Worm (Caenorhabditis elegans) whole organism, mixed stage, embryonic: ENCODE results near the gene R11G11.16.

Source experiments
- M03D4.4 ChIP-seq: sonication (generic microtip); optimal IDR thresholded peaks from 2 replicates; lab custom pipeline; 2017; ENCODE audit warnings: mild to moderate bottlenecking, missing genetic modification characterization, missing compliant biosample characterization
- blmp-1 ChIP-seq: fragments of 150-350 bp; optimal IDR thresholded peaks from 2 replicates; lab custom pipeline; 2014; ENCODE audit warnings: missing biosample characterization, missing genetic modification characterization
- ceh-43 ChIP-seq: fragments of 200-800 bp; sonication (Bioruptor generic); optimal IDR thresholded peaks from 2 replicates; lab custom pipeline; 2018; ENCODE audit warnings: mild to moderate bottlenecking, missing genetic modification characterization, moderate library complexity, missing compliant biosample characterization
- ceh-83 ChIP-seq: fragments of 200-800 bp; sonication (Bioruptor generic); optimal IDR thresholded peaks from 2 replicates; lab custom pipeline; 2018; ENCODE audit warnings: mild to moderate bottlenecking, missing genetic modification characterization, missing compliant biosample characterization
- ces-1 ChIP-seq: fragments of 150-350 bp; optimal IDR thresholded peaks from 2 replicates; lab custom pipeline; 2014; ENCODE audit warnings: missing biosample characterization, missing genetic modification reagents, missing genetic modification characterization
- cnd-1 ChIP-seq: fragments of 200-800 bp; sonication (Bioruptor generic); optimal IDR thresholded peaks from 2 replicates; lab custom pipeline; 2018; ENCODE audit warnings: mild to moderate bottlenecking, missing genetic modification characterization, missing compliant biosample characterization
- drap-1 ChIP-seq: fragments of 200-800 bp; sonication (Bioruptor generic); optimal IDR thresholded peaks from 3 replicates; lab custom pipeline; 2018; ENCODE audit warnings: mild to moderate bottlenecking, missing genetic modification characterization, missing compliant biosample characterization
- elt-1 ChIP-seq: sonication (generic microtip); optimal IDR thresholded peaks from 2 replicates; lab custom pipeline; 2017; ENCODE audit warnings: missing genetic modification characterization, mild to moderate bottlenecking, missing compliant biosample characterization, antibody characterized with exemption, moderate library complexity, borderline replicate concordance; ENCODE audit not compliant: insufficient read depth
- elt-3 ChIP-seq: fragments of 150-350 bp; optimal IDR thresholded peaks from 2 replicates; lab custom pipeline; 2014; ENCODE audit warnings: missing biosample characterization, missing genetic modification characterization
- flh-1 ChIP-seq: fragments of 200-800 bp; sonication (Bioruptor generic); optimal IDR thresholded peaks from 2 replicates; lab custom pipeline; 2018; ENCODE audit warnings: mild to moderate bottlenecking, missing genetic modification characterization, moderate library complexity, missing compliant biosample characterization
- ham-2 ChIP-seq: fragments of 200-800 bp; sonication (Bioruptor generic); optimal IDR thresholded peaks from 2 replicates; lab custom pipeline; 2018; ENCODE audit warnings: mild to moderate bottlenecking, missing genetic modification characterization, missing compliant biosample characterization
- hlh-1 ChIP-seq: fragments of 150-350 bp; optimal IDR thresholded peaks from 2 replicates; lab custom pipeline; 2014; ENCODE audit warnings: missing biosample characterization, missing genetic modification reagents, missing genetic modification characterization
- lin-13 ChIP-seq: fragments of 150-350 bp; optimal IDR thresholded peaks from 2 replicates; lab custom pipeline; 2014; ENCODE audit warnings: missing biosample characterization, missing genetic modification characterization
- lin-32 ChIP-seq: fragments of 200-800 bp; sonication (Bioruptor generic); optimal IDR thresholded peaks from 2 replicates; lab custom pipeline; 2018; ENCODE audit warnings: mild to moderate bottlenecking, missing genetic modification characterization, missing compliant biosample characterization
- lsy-2 ChIP-seq: fragments of 150-350 bp; optimal IDR thresholded peaks from 2 replicates; lab custom pipeline; 2014; ENCODE audit warnings: missing biosample characterization, missing genetic modification characterization
- mab-5 ChIP-seq: fragments of 150-350 bp; optimal IDR thresholded peaks from 2 replicates; lab custom pipeline; 2014; ENCODE audit warnings: missing biosample characterization, missing genetic modification characterization
- mep-1 ChIP-seq: fragments of 150-350 bp; optimal IDR thresholded peaks from 2 replicates; lab custom pipeline; 2017; ENCODE audit warnings: missing biosample characterization, missing genetic modification reagents, missing genetic modification characterization, inconsistent platforms
- mls-2 ChIP-seq: sonication (generic microtip); optimal IDR thresholded peaks from 2 replicates; lab custom pipeline; 2016; ENCODE audit warnings: mild to moderate bottlenecking, missing genetic modification characterization, moderate library complexity, missing compliant biosample characterization
- nhr-237 ChIP-seq: fragments of 150-350 bp; optimal IDR thresholded peaks from 2 replicates; lab custom pipeline; 2014; ENCODE audit warnings: missing biosample characterization, missing genetic modification characterization
- nhr-28 ChIP-seq: fragments of 150-350 bp; optimal IDR thresholded peaks from 2 replicates; lab custom pipeline; 2014; ENCODE audit warnings: missing biosample characterization, missing genetic modification characterization
- nhr-76 ChIP-seq: sonication (generic microtip); optimal IDR thresholded peaks from 2 replicates; lab custom pipeline; 2017; ENCODE audit warnings: missing biosample characterization, missing genetic modification characterization
- pha-4 ChIP-seq: fragments of 150-350 bp; optimal IDR thresholded peaks from 2 replicates; lab custom pipeline; 2018; ENCODE audit warnings: missing biosample characterization, missing genetic modification reagents, missing genetic modification characterization
- sem-2 ChIP-seq: fragments of 200-800 bp; sonication (Bioruptor generic); optimal IDR thresholded peaks from 2 replicates; lab custom pipeline; 2018; ENCODE audit warnings: mild to moderate bottlenecking, missing genetic modification characterization, missing compliant biosample characterization
- snpc-4 ChIP-seq: fragments of 150-350 bp; optimal IDR thresholded peaks from 2 replicates; lab custom pipeline; 2014; ENCODE audit warnings: missing biosample characterization, missing genetic modification characterization
- sptf-1 ChIP-seq: sonication (generic microtip); optimal IDR thresholded peaks from 2 replicates; lab custom pipeline; 2017; ENCODE audit warnings: mild to moderate bottlenecking, missing genetic modification characterization, moderate library complexity, missing compliant biosample characterization
- tbx-8 ChIP-seq: fragments of 200-800 bp; sonication (Bioruptor generic); optimal IDR thresholded peaks from 2 replicates; lab custom pipeline; 2018; ENCODE audit warnings: mild to moderate bottlenecking, missing genetic modification characterization, moderate library complexity, missing compliant biosample characterization
- unc-120 ChIP-seq: sonication (generic microtip); optimal IDR thresholded peaks from 2 replicates; lab custom pipeline; 2017; ENCODE audit warnings: missing genetic modification characterization, missing compliant biosample characterization; ENCODE audit not compliant: poor library complexity, severe bottlenecking
- unc-39 ChIP-seq: fragments of 150-350 bp; optimal IDR thresholded peaks from 2 replicates; lab custom pipeline; 2014; ENCODE audit warnings: missing biosample characterization, missing genetic modification characterization
- unc-62 ChIP-seq: fragments of 150-350 bp; optimal IDR thresholded peaks from 2 replicates; lab custom pipeline; 2014; ENCODE audit warnings: missing biosample characterization, missing genetic modification reagents, missing genetic modification characterization
- ztf-11 ChIP-seq: fragments of 150-350 bp; optimal IDR thresholded peaks from 2 replicates; lab custom pipeline; 2014; ENCODE audit warnings: missing biosample characterization, missing genetic modification characterization

The R11G11.16 gene

DNA sequence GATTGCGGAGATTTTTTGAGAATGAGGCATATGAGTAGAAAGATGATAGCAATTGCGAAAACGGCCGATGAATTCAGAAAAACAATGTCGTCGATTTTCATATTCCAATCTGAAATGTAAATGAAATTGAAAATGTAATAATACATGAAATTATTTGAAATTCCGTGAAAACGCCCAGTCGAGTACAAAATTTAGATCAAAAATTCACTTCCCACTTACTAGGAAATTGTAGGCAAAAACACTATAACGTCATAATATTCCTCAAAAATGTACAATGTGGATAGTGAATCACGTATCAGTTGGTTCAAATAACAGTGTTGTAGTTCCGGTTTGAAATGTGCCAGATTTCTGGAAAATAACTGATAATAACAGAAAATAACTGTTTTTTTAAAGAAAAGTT lies 23.7 kb downstream of the R11G11.16 start, which contains the start of gene str-256:
Gene str-256 (minus strand): TSS at position 101 of the 400 bp plus-strand sequence.
- no peak for TF ChIP-seq lin-32 (GFP tag; lab: Kevin White, UChicago)
- TF ChIP-seq M03D4.4 (tag; lab: Kevin White, UChicago), result no peak
- no peak for TF ChIP-seq hlh-1
- no peak for TF ChIP-seq unc-39
- TF ChIP-seq snpc-4 (tag; lab: Kevin White, UChicago), result no peak
- TF ChIP-seq elt-1 (tag; lab: Kevin White, UChicago), result no peak
- no peak for TF ChIP-seq ham-2 (GFP tag; lab: Kevin White, UChicago)
- no peak for TF ChIP-seq mab-5
- TF ChIP-seq ceh-43 (GFP tag; lab: Kevin White, UChicago), result no peak
- TF ChIP-seq sem-2, result no peak
- TF ChIP-seq flh-1 (GFP tag; lab: Kevin White, UChicago), result no peak
- no peak for TF ChIP-seq nhr-76 (tag; lab: Kevin White, UChicago)
- no peak for TF ChIP-seq pha-4
- no peak for TF ChIP-seq ztf-11 (tag; lab: Kevin White, UChicago)
- no peak for TF ChIP-seq cnd-1

DNA sequence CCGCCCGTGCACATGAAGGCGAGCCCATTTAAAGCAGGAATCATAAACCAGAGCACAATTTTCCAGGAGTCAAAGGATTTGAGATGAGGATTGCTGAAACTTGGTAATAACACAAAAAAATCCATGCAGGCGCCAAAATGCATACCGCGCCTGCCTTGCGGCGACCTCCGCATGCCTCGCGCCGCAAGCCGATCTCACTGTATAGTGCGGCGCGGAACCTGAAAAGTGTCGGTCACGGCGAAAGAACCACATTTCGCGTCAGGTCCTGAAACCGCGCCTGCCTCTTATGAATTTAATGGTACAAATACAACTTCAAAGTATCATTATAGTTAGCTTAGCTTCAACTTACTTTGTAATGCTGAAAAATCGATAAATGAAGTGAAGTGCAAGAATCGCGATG lies 24.4 kb downstream of the R11G11.16 start:
- TF ChIP-seq ztf-11 (tag; lab: Kevin White, UChicago), result no peak
- no peak for TF ChIP-seq elt-3 (tag; lab: Kevin White, UChicago)
- no peak for TF ChIP-seq ham-2 (GFP tag; lab: Kevin White, UChicago)
- TF ChIP-seq lin-32 (GFP tag; lab: Kevin White, UChicago), result no peak
- TF ChIP-seq snpc-4 (tag; lab: Kevin White, UChicago), result no peak
- no peak for TF ChIP-seq lin-13 (tag; lab: Kevin White, UChicago)
- no peak for TF ChIP-seq mls-2 (tag; lab: Kevin White, UChicago)
- TF ChIP-seq elt-1 (tag; lab: Kevin White, UChicago), result no peak
- TF ChIP-seq drap-1 (GFP tag; lab: Kevin White, UChicago), result no peak
- no peak for TF ChIP-seq ceh-83 (GFP tag; lab: Kevin White, UChicago)
- TF ChIP-seq mep-1, result no peak

DNA sequence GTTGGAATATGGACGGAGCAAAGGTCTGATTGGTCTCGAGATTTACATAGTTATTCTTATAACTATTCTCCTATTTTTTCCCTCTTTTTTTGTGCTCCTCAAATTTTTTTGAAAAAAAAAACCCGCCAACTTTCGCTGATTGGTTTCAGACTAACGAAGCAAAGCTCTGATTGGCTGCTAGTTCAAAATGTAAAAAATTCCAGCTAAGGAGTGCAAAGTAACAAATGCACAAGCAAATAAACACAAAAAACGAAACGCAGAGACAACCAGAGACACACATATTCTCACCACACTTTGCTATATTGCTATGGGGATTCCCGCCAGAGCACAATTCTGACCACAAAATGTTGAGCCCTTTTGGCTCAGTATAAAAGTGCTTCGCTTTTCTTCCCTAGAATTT lies 27.5 kb downstream of the R11G11.16 start, which contains the start of gene T01G6.1:
Gene T01G6.1 (plus strand): TSS at position 301 of the 400 bp plus-strand sequence.
- TF ChIP-seq ztf-11 (tag; lab: Kevin White, UChicago) (no peak), nhr-76 (tag; lab: Kevin White, UChicago) (no peak), elt-1 (tag; lab: Kevin White, UChicago) (no peak), sem-2 (no peak), cnd-1 (no peak), sptf-1 (tag; lab: Kevin White, UChicago) (no peak), nhr-28 (tag; lab: Kevin White, UChicago) (no peak), nhr-237 (tag; lab: Kevin White, UChicago) (no peak), ces-1 (GFP tag; lab: Kevin White, UChicago) (no peak), hlh-1 (no peak), flh-1 (GFP tag; lab: Kevin White, UChicago) (no peak), tbx-8 (GFP tag; lab: Kevin White, UChicago) (no peak), unc-120 (tag; lab: Kevin White, UChicago) (no peak), M03D4.4 (tag; lab: Kevin White, UChicago) (no peak), ceh-43 (GFP tag; lab: Kevin White, UChicago) (no peak)

DNA sequence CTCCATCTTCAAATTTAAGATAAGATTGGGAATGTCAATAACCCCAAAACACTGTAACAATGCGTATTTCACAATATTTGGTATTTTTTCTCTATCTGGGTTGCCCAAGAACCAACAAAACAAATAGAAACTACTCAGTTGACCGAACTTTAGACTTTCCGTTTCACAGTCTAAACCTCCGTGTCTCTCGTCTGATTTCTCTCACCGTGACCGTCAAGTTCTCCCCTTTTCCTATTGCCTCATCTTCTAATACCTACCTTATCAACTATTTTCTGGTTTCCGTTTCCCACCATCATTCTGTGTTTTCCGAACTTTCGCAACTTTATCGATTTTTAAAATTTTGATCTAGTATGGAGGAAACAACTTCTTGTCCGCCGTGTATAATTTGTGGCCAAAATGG lies 30.7 kb downstream of the R11G11.16 start, which contains the start of gene nhr-131:
Gene nhr-131 (plus strand): TSS at position 87 of the 400 bp plus-strand sequence.
- no peak for TF ChIP-seq unc-62 (GFP tag; lab: Kevin White, UChicago)
- TF ChIP-seq blmp-1 (tag; lab: Kevin White, UChicago), result no peak
- no peak for TF ChIP-seq ces-1 (GFP tag; lab: Kevin White, UChicago)
- TF ChIP-seq lsy-2 (tag; lab: Kevin White, UChicago), result no peak
- no peak for TF ChIP-seq ceh-83 (GFP tag; lab: Kevin White, UChicago)
- TF ChIP-seq hlh-1, result no peak
- no peak for TF ChIP-seq nhr-28 (tag; lab: Kevin White, UChicago)

DNA sequence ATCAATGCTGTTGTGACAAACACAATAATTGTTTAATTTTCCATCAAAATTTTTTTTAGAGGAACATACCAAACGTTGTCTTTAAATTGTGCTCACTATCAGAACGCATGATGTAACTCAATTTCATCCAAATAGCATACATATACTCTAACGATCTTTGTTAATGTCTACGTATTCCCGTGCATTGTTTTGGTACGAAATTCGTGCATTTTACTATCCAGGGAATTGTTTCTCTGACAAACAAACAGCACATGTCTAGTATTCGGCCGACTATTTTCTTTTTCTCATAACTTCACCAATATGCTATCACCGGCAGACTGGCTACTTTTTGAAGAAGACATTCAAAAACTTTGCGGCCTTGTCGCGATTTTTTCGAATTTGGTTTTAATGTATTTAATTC lies 33.5 kb downstream of the R11G11.16 start, which contains the start of gene str-196:
Gene str-196 (plus strand): TSS at position 301 of the 400 bp plus-strand sequence.
- TF ChIP-seq nhr-28 (tag; lab: Kevin White, UChicago), result no peak
- TF ChIP-seq unc-39, result no peak
- TF ChIP-seq blmp-1 (tag; lab: Kevin White, UChicago), result no peak
- TF ChIP-seq mep-1, result no peak
- no peak for TF ChIP-seq elt-1 (tag; lab: Kevin White, UChicago)
- no peak for TF ChIP-seq mab-5
- TF ChIP-seq ceh-83 (GFP tag; lab: Kevin White, UChicago), result no peak
